Fruit fly (Drosophila melanogaster) whole organism, embryonic: ENCODE data around the gene Gen.

Experiments used
- Bgb ChIP-seq: fragments of 200-800 bp; sonication (Bioruptor generic); IDR thresholded peaks from 2 replicates; pipeline ENCODE4 v1.3.6; 2022; ENCODE audit warnings: missing biosample characterization, missing genetic modification characterization; ENCODE audit not compliant: partially characterized antibody
- CG10274 ChIP-seq: fragments of 200-800 bp; sonication (Bioruptor generic); optimal IDR thresholded peaks from 3 replicates; lab custom pipeline; 2017; ENCODE audit warnings: missing biosample characterization, mild to moderate bottlenecking, missing genetic modification characterization
- CG10366 ChIP-seq: fragments of 200-800 bp; sonication (Bioruptor generic); IDR thresholded peaks from 2 replicates; pipeline ENCODE4 v1.3.6; 2022; ENCODE audit warnings: missing biosample characterization, missing genetic modification characterization
- CG10431 ChIP-seq: fragments of 200-800 bp; sonication (Bioruptor generic); optimal IDR thresholded peaks from 3 replicates; lab custom pipeline; 2018; ENCODE audit warnings: missing biosample characterization, mild to moderate bottlenecking, missing genetic modification characterization
- CG10654 ChIP-seq: fragments of 200-800 bp; sonication (Bioruptor generic); optimal IDR thresholded peaks from 2 replicates; lab custom pipeline; 2016; ENCODE audit warnings: missing biosample characterization, missing genetic modification characterization
- CG10959 ChIP-seq: fragments of 200-800 bp; sonication (Bioruptor generic); IDR thresholded peaks from 2 replicates; pipeline ENCODE4 v1.3.6; 2022; ENCODE audit warnings: missing biosample characterization, missing genetic modification characterization
- CG11504 ChIP-seq: fragments of 200-800 bp; sonication (Bioruptor generic); optimal IDR thresholded peaks from 3 replicates; lab custom pipeline; 2019; ENCODE audit warnings: missing biosample characterization, mild to moderate bottlenecking, missing genetic modification characterization, moderate library complexity
- CG12299 ChIP-seq: fragments of 200-800 bp; sonication (Bioruptor generic); optimal IDR thresholded peaks from 2 replicates; lab custom pipeline; 2018; ENCODE audit warnings: missing biosample characterization, mild to moderate bottlenecking, missing genetic modification characterization
- CG1529 ChIP-seq: fragments of 200-800 bp; sonication (Bioruptor generic); optimal IDR thresholded peaks from 3 replicates; lab custom pipeline; 2018; ENCODE audit warnings: missing biosample characterization, missing genetic modification characterization
- CG17385 ChIP-seq: fragments of 200-800 bp; sonication (Bioruptor generic); optimal IDR thresholded peaks from 3 replicates; lab custom pipeline; 2018; ENCODE audit warnings: missing biosample characterization, mild to moderate bottlenecking, missing genetic modification characterization
- CG17568 ChIP-seq: fragments of 200-800 bp; sonication (Bioruptor generic); optimal IDR thresholded peaks from 2 replicates; lab custom pipeline; 2018; ENCODE audit warnings: missing biosample characterization, mild to moderate bottlenecking, missing genetic modification characterization, moderate library complexity
- CG17612 ChIP-seq: fragments of 200-800 bp; sonication (Bioruptor generic); IDR thresholded peaks from 2 replicates; pipeline ENCODE4 v1.3.6; 2022; ENCODE audit warnings: missing biosample characterization, missing genetic modification characterization
- CG31224 ChIP-seq: fragments of 200-800 bp; sonication (Bioruptor generic); IDR thresholded peaks from 2 replicates; pipeline ENCODE4 v1.3.6; 2022; ENCODE audit warnings: missing biosample characterization, missing genetic modification characterization
- CG31441 ChIP-seq: fragments of 200-800 bp; sonication (Bioruptor generic); IDR thresholded peaks from 2 replicates; pipeline ENCODE4 v1.3.6; 2022; ENCODE audit warnings: missing biosample characterization, missing genetic modification characterization
- CG32772 ChIP-seq: fragments of 200-800 bp; sonication (Bioruptor generic); IDR thresholded peaks from 2 replicates; pipeline ENCODE4 v1.3.6; 2022; ENCODE audit warnings: missing biosample characterization, missing genetic modification characterization
- CG3838 ChIP-seq: fragments of 200-800 bp; sonication (Bioruptor generic); optimal IDR thresholded peaks from 3 replicates; lab custom pipeline; 2016; ENCODE audit warnings: missing biosample characterization, missing genetic modification characterization
- CG4328 ChIP-seq: fragments of 200-800 bp; sonication (Bioruptor generic); optimal IDR thresholded peaks from 3 replicates; lab custom pipeline; 2017; ENCODE audit warnings: missing biosample characterization, missing genetic modification reagents, missing genetic modification characterization
- CG7271 ChIP-seq: fragments of 200-800 bp; sonication (Bioruptor generic); optimal IDR thresholded peaks from 2 replicates; lab custom pipeline; 2018; ENCODE audit warnings: missing biosample characterization, mild to moderate bottlenecking, missing genetic modification characterization, moderate library complexity
- CG9609 ChIP-seq: fragments of 200-800 bp; sonication (Bioruptor generic); optimal IDR thresholded peaks from 3 replicates; lab custom pipeline; 2016; ENCODE audit warnings: missing biosample characterization, missing genetic modification characterization
- Dek ChIP-seq: fragments of 200-800 bp; sonication (Bioruptor generic); optimal IDR thresholded peaks from 3 replicates; lab custom pipeline; 2019; ENCODE audit warnings: missing biosample characterization, mild to moderate bottlenecking, missing genetic modification characterization, moderate library complexity
- E2f2 ChIP-seq: fragments of 200-800 bp; sonication (Bioruptor generic); IDR thresholded peaks from 2 replicates; pipeline ENCODE4 v1.3.6; 2022; ENCODE audit warnings: missing biosample characterization, missing genetic modification characterization
- ERR ChIP-seq: fragments of 200-800 bp; sonication (Bioruptor generic); optimal IDR thresholded peaks from 2 replicates; lab custom pipeline; 2016; ENCODE audit warnings: missing biosample characterization, missing genetic modification characterization
- HLH3B ChIP-seq: fragments of 200-800 bp; sonication (Bioruptor generic); IDR thresholded peaks from 2 replicates; pipeline ENCODE4 v1.3.6; 2022; ENCODE audit warnings: missing biosample characterization, missing genetic modification characterization
- HLH54F ChIP-seq: fragments of 200-800 bp; sonication (Bioruptor generic); optimal IDR thresholded peaks from 3 replicates; lab custom pipeline; 2016; ENCODE audit warnings: missing biosample characterization, missing genetic modification characterization
- Scr ChIP-seq: fragments of 200-800 bp; sonication (Bioruptor generic); IDR thresholded peaks from 2 replicates; pipeline ENCODE4 v1.3.6; 2022; ENCODE audit warnings: missing biosample characterization, missing genetic modification characterization; ENCODE audit not compliant: partially characterized antibody
- Side ChIP-seq: fragments of 200-800 bp; sonication (Bioruptor generic); optimal IDR thresholded peaks from 2 replicates; lab custom pipeline; 2016; ENCODE audit warnings: missing biosample characterization, missing genetic modification characterization
- Taf1 ChIP-seq: fragments of 200-800 bp; sonication (Bioruptor generic); IDR thresholded peaks from 2 replicates; pipeline ENCODE4 v1.3.6; 2022; ENCODE audit warnings: missing biosample characterization, missing genetic modification characterization
- abd-A ChIP-seq: fragments of 200-800 bp; sonication (Bioruptor generic); optimal IDR thresholded peaks from 3 replicates; lab custom pipeline; 2019; ENCODE audit warnings: missing biosample characterization, mild to moderate bottlenecking, missing genetic modification characterization, moderate library complexity
- ac ChIP-seq: fragments of 200-800 bp; sonication (Bioruptor generic); optimal IDR thresholded peaks from 3 replicates; lab custom pipeline; 2017; ENCODE audit warnings: missing biosample characterization, mild to moderate bottlenecking, missing genetic modification characterization
- ato ChIP-seq: fragments of 200-800 bp; sonication (Bioruptor generic); IDR thresholded peaks from 2 replicates; pipeline ENCODE4 v1.3.6; 2022; ENCODE audit warnings: missing biosample characterization, missing genetic modification characterization; ENCODE audit not compliant: partially characterized antibody
- bcd ChIP-seq: fragments of 200-800 bp; sonication (Bioruptor generic); optimal IDR thresholded peaks from 2 replicates; lab custom pipeline; 2017; ENCODE audit warnings: missing biosample characterization, mild to moderate bottlenecking, missing genetic modification characterization
- chinmo ChIP-seq: fragments of 200-800 bp; sonication (Bioruptor generic); IDR thresholded peaks from 4 replicates; pipeline ENCODE4 v1.3.6; 2022; ENCODE audit warnings: missing biosample characterization, missing genetic modification characterization; ENCODE audit not compliant: partially characterized antibody
- chm ChIP-seq: fragments of 200-800 bp; sonication (Bioruptor generic); IDR thresholded peaks from 2 replicates; pipeline ENCODE4 v1.3.6; 2022; ENCODE audit warnings: missing biosample characterization, missing genetic modification characterization
- croc ChIP-seq: fragments of 200-800 bp; sonication (Bioruptor generic); conservative IDR thresholded peaks from 3 replicates; pipeline ENCODE4 v1.3.6; 2022; ENCODE audit warnings: missing biosample characterization, missing genetic modification characterization
- grn ChIP-seq: fragments of 200-800 bp; sonication (Bioruptor generic); optimal IDR thresholded peaks from 3 replicates; lab custom pipeline; 2017; ENCODE audit warnings: missing biosample characterization, missing genetic modification characterization
- gro ChIP-seq: fragments of 200-800 bp; sonication (Bioruptor generic); optimal IDR thresholded peaks from 2 replicates; lab custom pipeline; 2016; ENCODE audit warnings: missing biosample characterization, missing genetic modification characterization
- gsb-n ChIP-seq: fragments of 200-800 bp; sonication (Bioruptor generic); optimal IDR thresholded peaks from 3 replicates; lab custom pipeline; 2018; ENCODE audit warnings: missing biosample characterization, mild to moderate bottlenecking, missing genetic modification characterization
- gt ChIP-seq: fragments of 200-800 bp; sonication (Bioruptor generic); IDR thresholded peaks from 2 replicates; pipeline ENCODE4 v1.3.6; 2022; ENCODE audit warnings: missing biosample characterization, missing genetic modification characterization
- hb ChIP-seq: fragments of 200-800 bp; sonication (Bioruptor generic); IDR thresholded peaks from 3 replicates; pipeline ENCODE4 v1.3.6; 2022; ENCODE audit warnings: missing biosample characterization, missing genetic modification characterization; ENCODE audit not compliant: partially characterized antibody
- her ChIP-seq: fragments of 200-800 bp; sonication (Bioruptor generic); optimal IDR thresholded peaks from 2 replicates; lab custom pipeline; 2016; ENCODE audit warnings: missing biosample characterization, missing genetic modification characterization
- insv ChIP-seq, 2 experiments: fragments of 200-800 bp; sonication (Bioruptor generic); optimal IDR thresholded peaks; 3 replicates each; lab custom pipeline; 2016 to 2018; ENCODE audit warnings: missing biosample characterization in 2 of 2, missing genetic modification characterization in 2 of 2
- klu ChIP-seq: fragments of 200-800 bp; sonication (Bioruptor generic); IDR thresholded peaks from 2 replicates; pipeline ENCODE4 v1.3.6; 2022; ENCODE audit warnings: missing biosample characterization, missing genetic modification characterization
- nau ChIP-seq: fragments of 200-800 bp; sonication (Bioruptor generic); optimal IDR thresholded peaks from 3 replicates; lab custom pipeline; 2017; ENCODE audit warnings: missing biosample characterization, mild to moderate bottlenecking, missing genetic modification characterization, missing genetic modification reagents
- pita ChIP-seq: fragments of 200-800 bp; sonication (Bioruptor generic); optimal IDR thresholded peaks from 2 replicates; lab custom pipeline; 2017; ENCODE audit warnings: missing biosample characterization, mild to moderate bottlenecking, missing genetic modification characterization
- prd ChIP-seq, 3 experiments: fragments of >200 bp in 2 of 3; fragments of 200-800 bp in 1 of 3; sonication (Bioruptor generic) in 1 of 3; optimal IDR thresholded peaks in 2 of 3; IDR thresholded peaks in 1 of 3; 2 replicates in 2 of 3; 3 replicates in 1 of 3; pipeline versions ENCODE4 v1.3.6 to Lab custom; 2017 to 2022; ENCODE audit warnings: missing biosample characterization in 1 of 3, missing genetic modification characterization in 1 of 3
- pum ChIP-seq: fragments of 200-800 bp; sonication (Bioruptor generic); optimal IDR thresholded peaks from 2 replicates; lab custom pipeline; 2016; ENCODE audit warnings: missing biosample characterization, missing genetic modification characterization
- sima ChIP-seq: fragments of 200-800 bp; sonication (Bioruptor generic); optimal IDR thresholded peaks from 2 replicates; lab custom pipeline; 2016; ENCODE audit warnings: missing biosample characterization, missing genetic modification characterization
- sisA ChIP-seq: fragments of 200-800 bp; sonication (Bioruptor generic); IDR thresholded peaks from 2 replicates; pipeline ENCODE4 v1.3.6; 2022; ENCODE audit warnings: missing biosample characterization, missing genetic modification characterization
- slbo ChIP-seq: fragments of 200-800 bp; sonication (Bioruptor generic); IDR thresholded peaks from 2 replicates; pipeline ENCODE4 v1.3.6; 2022; ENCODE audit warnings: missing biosample characterization, missing genetic modification characterization
- tap ChIP-seq: fragments of 200-800 bp; optimal IDR thresholded peaks from 3 replicates; lab custom pipeline; 2019; ENCODE audit warnings: missing biosample characterization, mild to moderate bottlenecking, missing genetic modification characterization, moderate library complexity
- z ChIP-seq: fragments of 200-800 bp; sonication (Bioruptor generic); IDR thresholded peaks from 3 replicates; pipeline ENCODE4 v1.3.6; 2022; ENCODE audit warnings: missing biosample characterization, missing genetic modification characterization

Gen gene

DNA sequence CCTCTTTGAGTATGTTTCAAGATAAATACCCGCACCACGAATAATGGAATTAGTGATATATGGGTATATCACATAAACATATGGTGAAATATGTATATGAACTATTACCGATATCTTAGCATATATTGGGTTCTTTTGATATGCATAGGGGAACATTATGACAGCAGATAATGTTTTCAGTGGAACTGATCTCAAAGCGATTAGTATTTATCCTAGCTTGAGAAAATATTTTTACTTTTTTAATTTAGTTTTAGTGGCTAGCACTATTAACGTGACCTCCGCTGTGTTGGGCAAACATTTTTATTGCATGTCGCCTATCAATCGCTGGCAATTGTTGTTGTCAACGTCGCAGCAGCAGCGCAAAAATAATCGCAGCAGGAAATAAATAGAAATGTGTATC is 36.2 kb upstream of the Gen start (continued):
- TF ChIP-seq CG9609 (no peak), CG32772 (GFP tag; lab: Robert Waterston, UW) (no peak), abd-A (no peak), pum (GFP tag; lab: Kevin White, UChicago) (no peak), z (GFP tag; lab: Robert Waterston, UW) (no peak), gt (no peak), insv (GFP tag; optimal IDR thresholded peaks at IDR 0.05; lab: Kevin White, UChicago) (no peak), prd (optimal IDR thresholded peaks at IDR 0.05; lab: Kevin White, UChicago) (no peak), prd (GFP tag; IDR thresholded peaks at IDR 0.05; lab: Robert Waterston, UW) (peak; percentile 21; the same call in 1 of the 3 replicates), gro (GFP tag; lab: Kevin White, UChicago) (no peak), CG7271 (tag; lab: Kevin White, UChicago) (no peak), CG10959 (GFP tag; lab: Robert Waterston, UW) (no peak), CG12299 (no peak), chinmo (GFP tag; lab: Robert Waterston, UW) (no peak), klu (no peak), CG17568 (GFP tag; lab: Kevin White, UChicago) (no peak), Bgb (GFP tag; lab: Robert Waterston, UW) (no peak), sisA (GFP tag; lab: Robert Waterston, UW) (0 out of 2 replicates have a peak, but pooled peaks have one; percentile 12), CG17385 (GFP tag; lab: Kevin White, UChicago) (no peak), ac (GFP tag; lab: Kevin White, UChicago) (no peak), Side (GFP tag; lab: Kevin White, UChicago) (no peak), ERR (GFP tag; lab: Kevin White, UChicago) (no peak), her (GFP tag; lab: Kevin White, UChicago) (no peak), gsb-n (no peak), CG4328 (no peak), Scr (GFP tag; lab: Robert Waterston, UW) (no peak), hb (GFP tag; lab: Robert Waterston, UW) (no peak), E2f2 (GFP tag; lab: Robert Waterston, UW) (no peak), pita (no peak), CG10274 (GFP tag; lab: Kevin White, UChicago) (no peak), CG10366 (no peak; the same call in 1 of the 2 replicates), ato (GFP tag; lab: Robert Waterston, UW) (no peak), CG31441 (GFP tag; lab: Robert Waterston, UW) (no peak), chm (GFP tag; lab: Robert Waterston, UW) (no peak), CG10431 (GFP tag; lab: Kevin White, UChicago) (no peak), croc (GFP tag; lab: Robert Waterston, UW) (no peak), CG10654 (GFP tag; lab: Kevin White, UChicago) (no peak), Taf1 (no peak), CG31224 (GFP tag; lab: Robert Waterston, UW) (no peak), grn (GFP tag; lab: Kevin White, UChicago) (no peak), tap (tag; lab: Kevin White, UChicago) (no peak), HLH54F (peak; percentile 7), slbo (GFP tag; lab: Robert Waterston, UW) (peak; percentile 58; the same call in 1 of the 2 replicates), CG1529 (no peak), nau (GFP tag; lab: Kevin White, UChicago) (no peak), CG17612 (GFP tag; lab: Robert Waterston, UW) (no peak), Dek (tag; lab: Kevin White, UChicago) (no peak), sima (GFP tag; lab: Kevin White, UChicago) (no peak), CG11504 (tag; lab: Kevin White, UChicago) (peak; percentile 59), CG3838 (GFP tag; lab: Kevin White, UChicago) (no peak), bcd (GFP tag; lab: Kevin White, UChicago) (no peak), HLH3B (GFP tag; lab: Robert Waterston, UW) (0 out of 2 replicates have a peak, but pooled peaks have one; percentile 32)
